Fruit fly (Drosophila melanogaster) whole organism, embryonic: ENCODE measurements around the gene CG15047.

ENCODE experiments used
- Atf6 ChIP-seq: fragments of 200-800 bp; sonication (Bioruptor generic); IDR thresholded peaks from 2 replicates; pipeline ENCODE4 v1.3.6; 2022; ENCODE audit warnings: missing biosample characterization, missing genetic modification characterization
- CG1024 ChIP-seq: fragments of 200-800 bp; sonication (Bioruptor generic); IDR thresholded peaks from 2 replicates; pipeline ENCODE4 v1.3.6; 2022; ENCODE audit warnings: missing biosample characterization, missing genetic modification characterization
- CG10979 ChIP-seq: fragments of 200-800 bp; sonication (Bioruptor generic); optimal IDR thresholded peaks from 2 replicates; lab custom pipeline; 2018; ENCODE audit warnings: missing biosample characterization, mild to moderate bottlenecking, missing genetic modification characterization, moderate library complexity
- CG11504 ChIP-seq: fragments of 200-800 bp; sonication (Bioruptor generic); optimal IDR thresholded peaks from 3 replicates; lab custom pipeline; 2019; ENCODE audit warnings: missing biosample characterization, mild to moderate bottlenecking, missing genetic modification characterization, moderate library complexity
- CG12071 ChIP-seq: fragments of 200-800 bp; sonication (Bioruptor generic); optimal IDR thresholded peaks from 3 replicates; lab custom pipeline; 2018; ENCODE audit warnings: missing biosample characterization, mild to moderate bottlenecking, missing genetic modification characterization
- CG12659 ChIP-seq: fragments of 200-800 bp; sonication (Bioruptor generic); optimal IDR thresholded peaks from 3 replicates; lab custom pipeline; 2017; ENCODE audit warnings: mild to moderate bottlenecking, missing biosample characterization, missing genetic modification reagents, missing genetic modification characterization
- CG14014 ChIP-seq: fragments of 200-800 bp; sonication (Bioruptor generic); IDR thresholded peaks from 2 replicates; pipeline ENCODE4 v1.3.6; 2022; ENCODE audit warnings: missing biosample characterization, missing genetic modification characterization
- CG14441 ChIP-seq: fragments of 200-800 bp; sonication (Bioruptor generic); IDR thresholded peaks from 2 replicates; pipeline ENCODE4 v1.3.6; 2022; ENCODE audit warnings: missing biosample characterization, missing genetic modification characterization
- CG14860 ChIP-seq: fragments of 200-800 bp; sonication (Bioruptor generic); IDR thresholded peaks from 3 replicates; pipeline ENCODE4 v1.3.6; 2022; ENCODE audit warnings: missing biosample characterization, missing genetic modification characterization; ENCODE audit not compliant: partially characterized antibody
- CG15479 ChIP-seq: fragments of 200-800 bp; sonication (Bioruptor generic); optimal IDR thresholded peaks from 3 replicates; lab custom pipeline; 2019; ENCODE audit warnings: missing biosample characterization, mild to moderate bottlenecking, missing genetic modification characterization, moderate library complexity
- CG16815 ChIP-seq: fragments of 200-800 bp; sonication (Bioruptor generic); optimal IDR thresholded peaks from 3 replicates; lab custom pipeline; 2017; ENCODE audit warnings: missing biosample characterization, mild to moderate bottlenecking, missing genetic modification characterization
- CG18011 ChIP-seq: fragments of 200-800 bp; sonication (Bioruptor generic); optimal IDR thresholded peaks from 2 replicates; lab custom pipeline; 2017; ENCODE audit warnings: missing biosample characterization, missing genetic modification characterization, mild to moderate bottlenecking, moderate library complexity, missing genotype
- CG18262 ChIP-seq: fragments of 200-800 bp; optimal IDR thresholded peaks from 3 replicates; lab custom pipeline; 2019; ENCODE audit warnings: missing biosample characterization, mild to moderate bottlenecking, missing genetic modification characterization, moderate library complexity
- CG34376 ChIP-seq: fragments of 200-800 bp; sonication (Bioruptor generic); optimal IDR thresholded peaks from 2 replicates; lab custom pipeline; 2018; ENCODE audit warnings: missing biosample characterization, mild to moderate bottlenecking, missing genetic modification characterization
- CG6791 ChIP-seq: fragments of 200-800 bp; sonication (Bioruptor generic); IDR thresholded peaks from 3 replicates; pipeline ENCODE4 v1.3.6; 2022; ENCODE audit warnings: missing biosample characterization, missing genetic modification characterization; ENCODE audit not compliant: partially characterized antibody
- CG7928 ChIP-seq: fragments of 200-800 bp; sonication (Bioruptor generic); optimal IDR thresholded peaks from 2 replicates; lab custom pipeline; 2017; ENCODE audit warnings: missing biosample characterization, mild to moderate bottlenecking, missing genetic modification characterization
- CG9437 ChIP-seq: fragments of 200-800 bp; sonication (Bioruptor generic); optimal IDR thresholded peaks from 2 replicates; lab custom pipeline; 2018; ENCODE audit warnings: missing biosample characterization, mild to moderate bottlenecking, missing genetic modification characterization
- CG9876 ChIP-seq: fragments of 200-800 bp; sonication (Bioruptor generic); optimal IDR thresholded peaks from 2 replicates; lab custom pipeline; 2016; ENCODE audit warnings: missing biosample characterization, missing genetic modification characterization
- CkIIα-i1 ChIP-seq: fragments of 200-800 bp; sonication (Bioruptor generic); IDR thresholded peaks from 2 replicates; pipeline ENCODE4 v1.3.6; 2022; ENCODE audit warnings: missing biosample characterization, missing genetic modification characterization
- E2f1 ChIP-seq: fragments of 200-800 bp; sonication (Bioruptor generic); IDR thresholded peaks from 2 replicates; pipeline ENCODE4 v1.3.6; 2022; ENCODE audit warnings: missing biosample characterization, missing genetic modification characterization
- Elba2 ChIP-seq: fragments of 200-800 bp; sonication (Bioruptor generic); optimal IDR thresholded peaks from 3 replicates; lab custom pipeline; 2016; ENCODE audit warnings: missing biosample characterization, missing genetic modification characterization
- HLH4C ChIP-seq: fragments of 200-800 bp; sonication (Bioruptor generic); IDR thresholded peaks from 3 replicates; pipeline ENCODE4 v1.3.6; 2022; ENCODE audit warnings: missing biosample characterization, missing genetic modification characterization; ENCODE audit not compliant: partially characterized antibody
- HmgZ ChIP-seq: fragments of 200-800 bp; sonication (Bioruptor generic); optimal IDR thresholded peaks from 2 replicates; lab custom pipeline; 2018; ENCODE audit warnings: missing biosample characterization, mild to moderate bottlenecking, missing genetic modification characterization
- Max ChIP-seq: fragments of 200-800 bp; sonication (Bioruptor generic); optimal IDR thresholded peaks from 2 replicates; lab custom pipeline; 2016; ENCODE audit warnings: missing biosample characterization, mild to moderate bottlenecking, missing genetic modification characterization
- NC2α ChIP-seq: fragments of 200-800 bp; sonication (Bioruptor generic); optimal IDR thresholded peaks from 2 replicates; lab custom pipeline; 2016; ENCODE audit warnings: missing biosample characterization, missing genetic modification characterization
- Nf-YB ChIP-seq: fragments of 200-800 bp; sonication (Bioruptor generic); optimal IDR thresholded peaks from 3 replicates; lab custom pipeline; 2019; ENCODE audit warnings: missing biosample characterization, mild to moderate bottlenecking, missing genetic modification characterization, moderate library complexity
- NfI ChIP-seq: fragments of 200-800 bp; sonication (Bioruptor generic); optimal IDR thresholded peaks from 3 replicates; lab custom pipeline; 2018; ENCODE audit warnings: missing biosample characterization, mild to moderate bottlenecking, missing genetic modification characterization, moderate library complexity
- Pdp1 ChIP-seq, 2 experiments: fragments of 200-800 bp; sonication (Bioruptor generic); optimal IDR thresholded peaks; 3 replicates each; lab custom pipeline; 2016; ENCODE audit warnings: missing biosample characterization in 2 of 2, missing genetic modification characterization in 2 of 2, mild to moderate bottlenecking in 1 of 2, moderate library complexity in 1 of 2
- Sin3A ChIP-seq: fragments of >200 bp; optimal IDR thresholded peaks from 2 replicates; lab custom pipeline; 2018
- Sox102F ChIP-seq: fragments of 200-800 bp; sonication (Bioruptor generic); optimal IDR thresholded peaks from 2 replicates; lab custom pipeline; 2018; ENCODE audit warnings: missing biosample characterization, mild to moderate bottlenecking, missing genetic modification characterization, moderate library complexity
- Stat92E ChIP-seq, 3 experiments: fragments of >200 bp in 2 of 3; fragments of 200-800 bp in 1 of 3; sonication (Bioruptor generic) in 1 of 3; optimal IDR thresholded peaks; 2 replicates each; lab custom pipeline; 2017 to 2019; ENCODE audit warnings: missing biosample characterization in 3 of 3, missing genetic modification characterization in 3 of 3, mild to moderate bottlenecking in 1 of 3, moderate library complexity in 1 of 3
- Trl ChIP-seq, 3 experiments: fragments of >200 bp in 2 of 3; fragments of 200-800 bp in 1 of 3; sonication (Bioruptor generic) in 1 of 3; optimal IDR thresholded peaks; 2 replicates in 1 of 3; 3 replicates in 2 of 3; lab custom pipeline; 2016 to 2017; ENCODE audit warnings: missing biosample characterization in 1 of 3, missing genetic modification characterization in 1 of 3
- cas ChIP-seq: fragments of 200-800 bp; sonication (Bioruptor generic); IDR thresholded peaks from 2 replicates; pipeline ENCODE4 v1.3.6; 2022; ENCODE audit warnings: missing biosample characterization, missing genetic modification characterization
- fd3F ChIP-seq: fragments of 200-800 bp; sonication (Bioruptor generic); optimal IDR thresholded peaks from 2 replicates; lab custom pipeline; 2018; ENCODE audit warnings: missing biosample characterization, mild to moderate bottlenecking, missing genetic modification characterization, moderate library complexity
- gcm ChIP-seq: fragments of 200-800 bp; sonication (Bioruptor generic); optimal IDR thresholded peaks from 2 replicates; lab custom pipeline; 2019; ENCODE audit warnings: missing biosample characterization, mild to moderate bottlenecking, missing genetic modification characterization, moderate library complexity
- grau ChIP-seq: fragments of 200-800 bp; optimal IDR thresholded peaks from 3 replicates; lab custom pipeline; 2019; ENCODE audit warnings: missing biosample characterization, mild to moderate bottlenecking, missing genetic modification characterization, moderate library complexity
- hbn ChIP-seq: fragments of 200-800 bp; sonication (Bioruptor generic); IDR thresholded peaks from 2 replicates; pipeline ENCODE4 v1.3.6; 2022; ENCODE audit warnings: missing biosample characterization, missing genetic modification characterization; ENCODE audit not compliant: partially characterized antibody
- insv ChIP-seq, 2 experiments: fragments of 200-800 bp; sonication (Bioruptor generic); optimal IDR thresholded peaks; 3 replicates each; lab custom pipeline; 2016 to 2018; ENCODE audit warnings: missing biosample characterization in 2 of 2, missing genetic modification characterization in 2 of 2
- inv ChIP-seq: fragments of 200-800 bp; sonication (Bioruptor generic); IDR thresholded peaks from 2 replicates; pipeline ENCODE4 v1.3.6; 2022; ENCODE audit warnings: missing biosample characterization, missing genetic modification characterization; ENCODE audit not compliant: partially characterized antibody
- kni ChIP-seq: fragments of 200-800 bp; sonication (Bioruptor generic); optimal IDR thresholded peaks from 3 replicates; lab custom pipeline; 2017; ENCODE audit warnings: mild to moderate bottlenecking, missing biosample characterization, missing genetic modification reagents, missing genetic modification characterization
- nom ChIP-seq: fragments of 200-800 bp; sonication (Bioruptor generic); optimal IDR thresholded peaks from 2 replicates; lab custom pipeline; 2017; ENCODE audit warnings: missing biosample characterization, missing genetic modification characterization, mild to moderate bottlenecking, moderate library complexity, missing genetic modification reagents
- oc ChIP-seq: fragments of 200-800 bp; sonication (Bioruptor generic); optimal IDR thresholded peaks from 2 replicates; lab custom pipeline; 2018; ENCODE audit warnings: missing biosample characterization, mild to moderate bottlenecking, missing genetic modification characterization, moderate library complexity
- pb ChIP-seq: fragments of 200-800 bp; sonication (Bioruptor generic); optimal IDR thresholded peaks from 3 replicates; lab custom pipeline; 2016; ENCODE audit warnings: missing biosample characterization, missing genetic modification characterization
- sr ChIP-seq: fragments of 200-800 bp; sonication (Bioruptor generic); IDR thresholded peaks from 3 replicates; pipeline ENCODE4 v1.3.6; 2022; ENCODE audit warnings: missing biosample characterization, missing genetic modification characterization
- sug ChIP-seq: fragments of 200-800 bp; optimal IDR thresholded peaks from 2 replicates; lab custom pipeline; 2019; ENCODE audit warnings: missing biosample characterization, mild to moderate bottlenecking, missing genetic modification characterization, moderate library complexity
- vvl ChIP-seq: fragments of 200-800 bp; sonication (Bioruptor generic); IDR thresholded peaks from 2 replicates; pipeline ENCODE4 v1.3.6; 2022; ENCODE audit warnings: missing biosample characterization, missing genetic modification characterization
- wek ChIP-seq: fragments of 200-800 bp; sonication (Bioruptor generic); optimal IDR thresholded peaks from 3 replicates; lab custom pipeline; 2018; ENCODE audit warnings: missing biosample characterization, mild to moderate bottlenecking, missing genetic modification characterization, moderate library complexity
- zen ChIP-seq: fragments of 200-800 bp; sonication (Bioruptor generic); optimal IDR thresholded peaks from 3 replicates; lab custom pipeline; 2018; ENCODE audit warnings: missing biosample characterization, mild to moderate bottlenecking, missing genetic modification characterization, moderate library complexity

The CG15047 gene

dm6 chrX:18546785-18547184, 18.3 kb downstream of the CG15047 start (continued):
- TF ChIP-seq wek (GFP tag; lab: Kevin White, UChicago): peak; percentile 41
- TF ChIP-seq Atf6 (GFP tag; lab: Robert Waterston, UW): peak; percentile 80
- TF ChIP-seq CG18011 (GFP tag; lab: Kevin White, UChicago): peak; percentile 44
- TF ChIP-seq Sox102F (GFP tag; lab: Kevin White, UChicago): peak; percentile 83
- TF ChIP-seq CG14441 (GFP tag; lab: Robert Waterston, UW): peak; percentile 92
- TF ChIP-seq pb (GFP tag; lab: Kevin White, UChicago): peak; percentile 39
- peak; percentile 88 for TF ChIP-seq CG11504 (tag; lab: Kevin White, UChicago)
- no peak for TF ChIP-seq CG14860 (GFP tag; lab: Robert Waterston, UW)
- no peak for TF ChIP-seq HLH4C (GFP tag; lab: Robert Waterston, UW)
- TF ChIP-seq CG1024 (GFP tag; lab: Robert Waterston, UW): peak; percentile 78
- peak; percentile 80 for TF ChIP-seq CG12071 (GFP tag; lab: Kevin White, UChicago)
- peak; percentile 77 to 78 for TF ChIP-seq Pdp1 (GFP tag; optimal IDR thresholded peaks at IDR 0.05; lab: Kevin White, UChicago)
- TF ChIP-seq CG12659: peak; percentile 70
- TF ChIP-seq CG9437 (GFP tag; lab: Kevin White, UChicago): peak; percentile 60
- TF ChIP-seq HmgZ (tag; lab: Kevin White, UChicago): peak; percentile 79
- no peak for TF ChIP-seq hbn (GFP tag; lab: Robert Waterston, UW)
- TF ChIP-seq NC2α (GFP tag; lab: Kevin White, UChicago): no peak
- peak; percentile 43 for TF ChIP-seq Nf-YB (GFP tag; lab: Kevin White, UChicago)
- no peak for TF ChIP-seq nom
- no peak for TF ChIP-seq Stat92E (GFP tag; optimal IDR thresholded peaks at IDR 0.05; lab: Kevin White, UChicago)
- peak; percentile 18 for TF ChIP-seq zen
- TF ChIP-seq inv (GFP tag; lab: Robert Waterston, UW): no peak
- TF ChIP-seq Sin3A: no peak
- peak; percentile 48 for TF ChIP-seq Max (GFP tag; lab: Kevin White, UChicago)
- peak; percentile 73 for TF ChIP-seq sug (tag; lab: Kevin White, UChicago)
- peak; percentile 60 for TF ChIP-seq CG10979 (tag; lab: Kevin White, UChicago)
- TF ChIP-seq CG7928: peak; percentile 51
- peak; percentile 57; the same call in 1 of the 2 replicates for TF ChIP-seq cas (GFP tag; lab: Robert Waterston, UW)
- TF ChIP-seq Trl (optimal IDR thresholded peaks at IDR 0.05; lab: Kevin White, UChicago): no peak
- TF ChIP-seq Trl (GFP tag; optimal IDR thresholded peaks at IDR 0.05; lab: Kevin White, UChicago): peak; percentile 70
- TF ChIP-seq CG34376 (GFP tag; lab: Kevin White, UChicago): no peak
- TF ChIP-seq fd3F: peak; percentile 81
- peak; percentile 72 for TF ChIP-seq oc
- no peak for TF ChIP-seq kni (GFP tag; lab: Kevin White, UChicago)
- peak; percentile 85 for TF ChIP-seq vvl (GFP tag; lab: Robert Waterston, UW)
- TF ChIP-seq CkIIα-i1 (GFP tag; lab: Robert Waterston, UW): 0 out of 2 replicates have a peak, but pooled peaks have one; percentile 24
- TF ChIP-seq CG18262: peak; percentile 72
- peak; percentile 88 for TF ChIP-seq E2f1
- no peak for TF ChIP-seq CG15479 (GFP tag; lab: Kevin White, UChicago)
- TF ChIP-seq Elba2 (GFP tag; lab: Kevin White, UChicago): no peak
- peak; percentile 36 for TF ChIP-seq CG9876 (GFP tag; lab: Kevin White, UChicago)
- peak; percentile 89 for TF ChIP-seq CG14014 (GFP tag; lab: Robert Waterston, UW)
- TF ChIP-seq grau: peak; percentile 85
- no peak for TF ChIP-seq insv (GFP tag; optimal IDR thresholded peaks at IDR 0.05; lab: Kevin White, UChicago)
- peak; percentile 50; the same call in 1 of the 3 replicates for TF ChIP-seq sr (GFP tag; lab: Robert Waterston, UW)
- no peak for TF ChIP-seq CG6791 (GFP tag; lab: Robert Waterston, UW)
- peak; percentile 43 for TF ChIP-seq CG16815
- TF ChIP-seq gcm (GFP tag; lab: Kevin White, UChicago): peak; percentile 47
- peak; percentile 78 for TF ChIP-seq NfI (GFP tag; lab: Kevin White, UChicago)
